Fruit fly (Drosophila melanogaster) Kc167 (cell line): ENCODE measurements around the gene HP4.

Experiments used
- Sin3A ChIP-seq: fragments of >200 bp; optimal IDR thresholded peaks from 2 replicates; lab custom pipeline; 2018; ENCODE audit warnings: missing external identifiers
- h ChIP-seq: fragments of >200 bp; optimal IDR thresholded peaks from 3 replicates; lab custom pipeline; 2018; ENCODE audit warnings: missing external identifiers
- psq ChIP-seq: fragments of >200 bp; optimal IDR thresholded peaks from 2 replicates; lab custom pipeline; 2017; ENCODE audit warnings: missing external identifiers

- no peak for TF ChIP-seq Sin3A (lab: Kevin White, UChicago)
- no peak for TF ChIP-seq psq
- TF ChIP-seq h (lab: Kevin White, UChicago) = no peak
Measured at dm6 chr3L:7935409-7935932, 40.5 kb downstream of the HP4 start.
